Fruit fly (Drosophila melanogaster): ENCODE measurements around the gene CG7542.
A peak's percentile ranks its signal among the peaks of the same experiment; 100 is the strongest.

Gene CG7542

DNA sequence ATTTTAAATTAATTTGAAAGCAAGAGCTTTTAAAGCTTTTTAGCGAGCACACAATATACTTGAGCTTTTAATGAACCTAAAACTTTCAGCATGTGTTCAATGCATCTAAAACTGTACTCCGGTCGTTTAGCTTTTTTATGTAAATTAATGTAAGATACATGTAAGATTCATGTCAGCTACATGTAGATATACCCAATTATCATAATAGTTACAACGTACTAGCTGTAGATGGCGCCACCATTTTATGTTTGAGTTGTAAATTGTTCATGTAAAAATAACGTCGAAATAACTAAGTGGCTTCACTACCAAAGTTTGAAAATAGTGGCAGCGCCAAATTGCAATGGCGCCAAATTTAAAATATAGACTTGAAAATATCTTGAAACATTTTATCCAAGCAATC is 47.3 kb downstream of the CG7542 start (continued):
- TF ChIP-seq klu (GFP tag; IDR thresholded peaks at IDR 0.05) (no peak), GATAe (GFP tag; conservative IDR thresholded peaks at IDR 0.05) (no peak), CG9797 (GFP tag; optimal IDR thresholded peaks at IDR 0.05) (no peak), gce (GFP tag; IDR thresholded peaks at IDR 0.05) (no peak), CG11504 (tag; optimal IDR thresholded peaks at IDR 0.05) (peak; percentile 42), nau (GFP tag; optimal IDR thresholded peaks at IDR 0.05) (peak; percentile 44), CG6854 (GFP tag; optimal IDR thresholded peaks at IDR 0.05) (no peak), sens (GFP tag) (peak; percentile 61), CG31388 (GFP tag; optimal IDR thresholded peaks at IDR 0.05) (no peak), vnd (GFP tag; IDR thresholded peaks at IDR 0.05; ENCODE audit: partially characterized antibody) (no peak), CG5245 (GFP tag; optimal IDR thresholded peaks at IDR 0.05) (no peak), CG11085 (GFP tag; IDR thresholded peaks at IDR 0.05) (no peak), zf30C (GFP tag; optimal IDR thresholded peaks at IDR 0.05) (no peak), zen (tag; optimal IDR thresholded peaks at IDR 0.05) (peak; percentile 69), CG2712 (tag; optimal IDR thresholded peaks at IDR 0.05) (peak; percentile 63), ase (GFP tag; IDR thresholded peaks at IDR 0.05) (no peak), CG18599 (GFP tag; optimal IDR thresholded peaks at IDR 0.05) (no peak), CG8478 (optimal IDR thresholded peaks at IDR 0.05) (peak; percentile 78), CG32532 (GFP tag; IDR thresholded peaks at IDR 0.05) (0 out of 2 replicates have a peak, but pooled peaks have one; percentile 13), inv (GFP tag; IDR thresholded peaks at IDR 0.05; ENCODE audit: partially characterized antibody) (peak; percentile 38; the same call in 1 of the 2 replicates), her (GFP tag; optimal IDR thresholded peaks at IDR 0.05) (no peak), CG14050 (GFP tag; IDR thresholded peaks at IDR 0.05) (no peak), onecut (GFP tag; IDR thresholded peaks at IDR 0.05) (no peak), CG2120 (GFP tag; optimal IDR thresholded peaks at IDR 0.05) (peak; percentile 50), BEAF-32 (GFP tag; optimal IDR thresholded peaks at IDR 0.05) (peak; percentile 11), CG17829 (tag; optimal IDR thresholded peaks at IDR 0.05) (peak; percentile 30), CG15601 (tag; optimal IDR thresholded peaks at IDR 0.05) (peak; percentile 59), Vsx1 (GFP tag; optimal IDR thresholded peaks at IDR 0.05) (peak; percentile 57), Hmr (GFP tag; optimal IDR thresholded peaks at IDR 0.05) (peak; percentile 66), HLHmδ (GFP tag; optimal IDR thresholded peaks at IDR 0.05) (no peak), E2f2 (GFP tag; IDR thresholded peaks at IDR 0.05) (peak; percentile 98), fd64A (GFP tag; optimal IDR thresholded peaks at IDR 0.05) (no peak), CG4854 (GFP tag; optimal IDR thresholded peaks at IDR 0.05) (peak; percentile 20), chm (GFP tag; IDR thresholded peaks at IDR 0.05) (no peak), CG7928 (GFP tag; optimal IDR thresholded peaks at IDR 0.05) (no peak), CG7357 (GFP tag; IDR thresholded peaks at IDR 0.05) (no peak), CG7786 (GFP tag; optimal IDR thresholded peaks at IDR 0.05) (no peak), CG3407 (GFP tag; optimal IDR thresholded peaks at IDR 0.05) (no peak), wdn (GFP tag; IDR thresholded peaks at IDR 0.05) (no peak), lmd (GFP tag; IDR thresholded peaks at IDR 0.05) (no peak), CG42726 (GFP tag; IDR thresholded peaks at IDR 0.05; ENCODE audit: partially characterized antibody) (peak; percentile 81), Eip74EF (GFP tag; optimal IDR thresholded peaks at IDR 0.05) (peak in 1 of 2 experiments; percentile 30), Bgb (GFP tag; IDR thresholded peaks at IDR 0.05; ENCODE audit: partially characterized antibody) (peak; percentile 85), pho (GFP tag; optimal IDR thresholded peaks at IDR 0.05) (peak; percentile 41), CG15514 (GFP tag; optimal IDR thresholded peaks at IDR 0.05) (peak; percentile 50), CG31365 (tag; optimal IDR thresholded peaks at IDR 0.05) (peak; percentile 21), Rx (GFP tag; IDR thresholded peaks at IDR 0.05) (no peak), CG1024 (GFP tag; IDR thresholded peaks at IDR 0.05) (no peak), CG15011 (GFP tag; optimal IDR thresholded peaks at IDR 0.05) (no peak), D19B (GFP tag; optimal IDR thresholded peaks at IDR 0.05) (no peak), Dip3 (GFP tag; optimal IDR thresholded peaks at IDR 0.05) (no peak)

Data from whole organism, embryonic.